Worm (Caenorhabditis elegans): Measurements from ENCODE around the gene ptr-18.
A peak's percentile ranks its signal among the peaks of the same experiment; 100 is the strongest.

Gene ptr-18

ce11 chrII:12994009-12994788 is 28.9 kb downstream of the ptr-18 start (continued):
- no peak for TF ChIP-seq F49E8.2 (tag; optimal IDR thresholded peaks at IDR 0.05; ENCODE audit: insufficient read depth)
- no peak for TF ChIP-seq nhr-120 (GFP tag; IDR thresholded peaks at IDR 0.05)
- TF ChIP-seq chd-7 (tag; optimal IDR thresholded peaks at IDR 0.05) = peak; percentile 84
- TF ChIP-seq attf-6 (GFP tag; IDR thresholded peaks at IDR 0.05) = no peak
- no peak for TF ChIP-seq snpc-4 (GFP tag; optimal IDR thresholded peaks at IDR 0.05)
- TF ChIP-seq snpc-4 (tag; optimal IDR thresholded peaks at IDR 0.05) = peak in 1 of 4 experiments; percentile 43
- no peak for TF ChIP-seq F23B12.7 (tag; optimal IDR thresholded peaks at IDR 0.05; ENCODE audit: insufficient read depth)
- peak; percentile 47; the same call in 1 of the 2 replicates for TF ChIP-seq lin-26 (GFP tag; IDR thresholded peaks at IDR 0.05)
- TF ChIP-seq nfya-2 (GFP tag; IDR thresholded peaks at IDR 0.05) = no peak
- TF ChIP-seq madf-10 (tag; optimal IDR thresholded peaks at IDR 0.05) = peak; percentile 73
- TF ChIP-seq sea-2 (GFP tag; IDR thresholded peaks at IDR 0.05) = no peak
- TF ChIP-seq ceh-27 (GFP tag; optimal IDR thresholded peaks at IDR 0.05) = no peak
- TF ChIP-seq hlh-12 (tag; optimal IDR thresholded peaks at IDR 0.05) = no peak
- no peak for TF ChIP-seq aptf-3 (GFP tag; IDR thresholded peaks at IDR 0.05)
- TF ChIP-seq ccch-3 (GFP tag; optimal IDR thresholded peaks at IDR 0.05) = no peak
- TF ChIP-seq ztf-3 (GFP tag; optimal IDR thresholded peaks at IDR 0.05) = no peak
- TF ChIP-seq lir-1 (GFP tag; conservative IDR thresholded peaks at IDR 0.05) = no peak
- no peak for TF ChIP-seq lin-35 (GFP tag; optimal IDR thresholded peaks at IDR 0.05)
- no peak for TF ChIP-seq let-526 (GFP tag; IDR thresholded peaks at IDR 0.05)
- no peak for TF ChIP-seq nhr-179 (tag; optimal IDR thresholded peaks at IDR 0.05)
- TF ChIP-seq ceh-100 (GFP tag; IDR thresholded peaks at IDR 0.05) = no peak
- TF ChIP-seq pbrm-1 (GFP tag; IDR thresholded peaks at IDR 0.05) = peak; percentile 54; the same call in 1 of the 2 replicates
- peak; percentile 96 for TF ChIP-seq repo-1 (tag; optimal IDR thresholded peaks at IDR 0.05)
- peak; percentile 77 for TF ChIP-seq ztf-26 (tag; optimal IDR thresholded peaks at IDR 0.05)
- no peak for TF ChIP-seq ztf-6 (GFP tag; IDR thresholded peaks at IDR 0.05)
- TF ChIP-seq fkh-3 (tag; optimal IDR thresholded peaks at IDR 0.05) = no peak
- TF ChIP-seq snpc-1.1 (tag; optimal IDR thresholded peaks at IDR 0.05; ENCODE audit: insufficient read depth) = no peak
- TF ChIP-seq ekl-4 (GFP tag; IDR thresholded peaks at IDR 0.05) = peak; percentile 71
- TF ChIP-seq lsy-27 (tag; optimal IDR thresholded peaks at IDR 0.05; ENCODE audit: borderline replicate concordance, insufficient read depth) = no peak
- TF ChIP-seq ceh-79 (tag; optimal IDR thresholded peaks at IDR 0.05) = no peak
- TF ChIP-seq ztf-18 (tag; optimal IDR thresholded peaks at IDR 0.05) = no peak
- no peak for TF ChIP-seq rcor-1 (GFP tag; IDR thresholded peaks at IDR 0.05)
- no peak for TF ChIP-seq F33H1.4 (GFP tag; IDR thresholded peaks at IDR 0.05)
- 0 out of 2 replicates have a peak, but pooled peaks have one; percentile 41 for TF ChIP-seq dox-1 (GFP tag; IDR thresholded peaks at IDR 0.05)
- peak; percentile 75 for TF ChIP-seq B0336.3 (GFP tag; IDR thresholded peaks at IDR 0.05)
- no peak for TF ChIP-seq F57A8.1 (GFP tag; optimal IDR thresholded peaks at IDR 0.05)
- TF ChIP-seq unc-62 (GFP tag; optimal IDR thresholded peaks at IDR 0.05) = no peak
- no peak for TF ChIP-seq rpc-1 (optimal IDR thresholded peaks at IDR 0.05)
- TF ChIP-seq rpc-1 (tag; optimal IDR thresholded peaks at IDR 0.05) = no peak
- no peak for TF ChIP-seq B0261.1 (tag; optimal IDR thresholded peaks at IDR 0.05)
- peak; percentile 13 for TF ChIP-seq attf-5 (GFP tag; optimal IDR thresholded peaks at IDR 0.05)
- no peak for TF ChIP-seq tbx-9 (tag; optimal IDR thresholded peaks at IDR 0.05; ENCODE audit: borderline replicate concordance)
- peak; percentile 71 for TF ChIP-seq nhr-80 (tag; optimal IDR thresholded peaks at IDR 0.05)
- TF ChIP-seq egrh-3 (GFP tag; IDR thresholded peaks at IDR 0.05) = no peak
- TF ChIP-seq F39B2.1 (GFP tag; IDR thresholded peaks at IDR 0.05) = 0 out of 2 replicates have a peak, but pooled peaks have one; percentile 20
- TF ChIP-seq D2030.7 (GFP tag; IDR thresholded peaks at IDR 0.05) = no peak
- TF ChIP-seq nfya-1 (tag; optimal IDR thresholded peaks at IDR 0.05; ENCODE audit: borderline replicate concordance, insufficient read depth) = no peak
- no peak for TF ChIP-seq ztf-28 (GFP tag; IDR thresholded peaks at IDR 0.05)
